Fruit fly (Drosophila melanogaster) whole organism, prepupa: ENCODE results near the gene CG11668.

Source experiments
- Blimp-1 ChIP-seq: fragments of 200-800 bp; sonication (Bioruptor generic); optimal IDR thresholded peaks from 3 replicates; lab custom pipeline; 2017; ENCODE audit warnings: missing biosample characterization, missing genetic modification characterization, mild to moderate bottlenecking, moderate library complexity, missing genetic modification reagents
- CG10631 ChIP-seq: fragments of 200-800 bp; sonication (Bioruptor generic); optimal IDR thresholded peaks from 2 replicates; lab custom pipeline; 2016; ENCODE audit warnings: missing biosample characterization, missing genetic modification characterization
- CG10669 ChIP-seq: fragments of 200-800 bp; sonication (Bioruptor generic); optimal IDR thresholded peaks from 3 replicates; lab custom pipeline; 2018; ENCODE audit warnings: missing biosample characterization, mild to moderate bottlenecking, missing genetic modification characterization, moderate library complexity
- CG11294 ChIP-seq: fragments of 200-800 bp; sonication (Bioruptor generic); IDR thresholded peaks from 2 replicates; pipeline ENCODE4 v1.3.6; 2022; ENCODE audit warnings: missing biosample characterization, missing genetic modification characterization
- CG11902 ChIP-seq: fragments of 200-800 bp; sonication (Bioruptor generic); optimal IDR thresholded peaks from 3 replicates; lab custom pipeline; 2016; ENCODE audit warnings: missing biosample characterization, missing genetic modification characterization
- CG1621 ChIP-seq: fragments of 200-800 bp; sonication (Bioruptor generic); optimal IDR thresholded peaks from 3 replicates; lab custom pipeline; 2018; ENCODE audit warnings: missing biosample characterization, mild to moderate bottlenecking, missing genetic modification characterization
- CG16779 ChIP-seq: fragments of 200-800 bp; sonication (Bioruptor generic); optimal IDR thresholded peaks from 3 replicates; lab custom pipeline; 2017; ENCODE audit warnings: missing biosample characterization, mild to moderate bottlenecking, missing genetic modification characterization
- CG3032 ChIP-seq: fragments of 200-800 bp; optimal IDR thresholded peaks from 2 replicates; lab custom pipeline; 2019; ENCODE audit warnings: missing biosample characterization, mild to moderate bottlenecking, missing genetic modification characterization, moderate library complexity
- CG31627 ChIP-seq: fragments of 200-800 bp; sonication (Bioruptor generic); optimal IDR thresholded peaks from 3 replicates; lab custom pipeline; 2016; ENCODE audit warnings: missing biosample characterization, missing genetic modification characterization
- CG32006 ChIP-seq: fragments of 200-800 bp; sonication (Bioruptor generic); optimal IDR thresholded peaks from 3 replicates; lab custom pipeline; 2017; ENCODE audit warnings: missing biosample characterization, mild to moderate bottlenecking, missing genetic modification characterization
- CG34406 ChIP-seq: fragments of 200-800 bp; sonication (Bioruptor generic); optimal IDR thresholded peaks from 3 replicates; lab custom pipeline; 2016; ENCODE audit warnings: missing biosample characterization, missing genetic modification characterization
- CG4318 ChIP-seq: fragments of 200-800 bp; sonication (Bioruptor generic); optimal IDR thresholded peaks from 3 replicates; lab custom pipeline; 2017; ENCODE audit warnings: missing biosample characterization, mild to moderate bottlenecking, missing genetic modification characterization
- CG6163 ChIP-seq: fragments of 200-800 bp; sonication (Bioruptor generic); IDR thresholded peaks from 3 replicates; pipeline ENCODE4 v1.3.6; 2022; ENCODE audit warnings: missing biosample characterization, missing genetic modification characterization
- CG6808 ChIP-seq: fragments of 200-800 bp; sonication (Bioruptor generic); optimal IDR thresholded peaks from 3 replicates; lab custom pipeline; 2017; ENCODE audit warnings: missing biosample characterization, missing genetic modification characterization, mild to moderate bottlenecking, moderate library complexity, missing genetic modification reagents
- CG6854 ChIP-seq: fragments of 200-800 bp; sonication (Bioruptor generic); optimal IDR thresholded peaks from 2 replicates; lab custom pipeline; 2017; ENCODE audit warnings: missing biosample characterization, mild to moderate bottlenecking, missing genetic modification characterization
- CG8119 ChIP-seq: fragments of 200-800 bp; sonication (Bioruptor generic); IDR thresholded peaks from 3 replicates; pipeline ENCODE4 v1.3.6; 2022; ENCODE audit warnings: missing biosample characterization, missing genetic modification characterization
- CG8632 ChIP-seq: fragments of 200-800 bp; sonication (Bioruptor generic); optimal IDR thresholded peaks from 3 replicates; lab custom pipeline; 2016; ENCODE audit warnings: missing biosample characterization, missing genetic modification characterization
- CG9139 ChIP-seq: fragments of 200-800 bp; sonication (Bioruptor generic); optimal IDR thresholded peaks from 3 replicates; lab custom pipeline; 2017; ENCODE audit warnings: missing biosample characterization, mild to moderate bottlenecking, missing genetic modification characterization
- Eip78C ChIP-seq: fragments of 200-800 bp; sonication (Bioruptor generic); peaks from one replicate; lab custom pipeline; 2016; ENCODE audit warnings: missing biosample characterization, missing genetic modification characterization
- Ets21C ChIP-seq: fragments of 200-800 bp; sonication (Bioruptor generic); optimal IDR thresholded peaks from 3 replicates; lab custom pipeline; 2016; ENCODE audit warnings: missing biosample characterization, missing genetic modification characterization
- Ets96B ChIP-seq: fragments of 200-800 bp; optimal IDR thresholded peaks from 2 replicates; lab custom pipeline; 2019; ENCODE audit warnings: missing biosample characterization, mild to moderate bottlenecking, missing genetic modification characterization, moderate library complexity
- Hr38 ChIP-seq: sonication (Bioruptor generic); optimal IDR thresholded peaks from 2 replicates; lab custom pipeline; 2016; ENCODE audit warnings: missing biosample characterization, missing genetic modification characterization
- Hr39 ChIP-seq: fragments of 200-800 bp; sonication (Bioruptor generic); optimal IDR thresholded peaks from 2 replicates; lab custom pipeline; 2016; ENCODE audit warnings: missing biosample characterization, missing genetic modification characterization
- Lpt ChIP-seq: fragments of 200-800 bp; sonication (Bioruptor generic); optimal IDR thresholded peaks from 3 replicates; lab custom pipeline; 2016; ENCODE audit warnings: missing biosample characterization, missing genetic modification characterization
- Met ChIP-seq: fragments of 200-800 bp; sonication (Bioruptor generic); optimal IDR thresholded peaks from 3 replicates; lab custom pipeline; 2016; ENCODE audit warnings: missing biosample characterization, missing genetic modification characterization
- OdsH ChIP-seq: fragments of 200-800 bp; sonication (Bioruptor generic); optimal IDR thresholded peaks from 3 replicates; lab custom pipeline; 2016; ENCODE audit warnings: missing biosample characterization, missing genetic modification characterization
- Smox ChIP-seq: fragments of 200-800 bp; sonication (Bioruptor generic); optimal IDR thresholded peaks from 3 replicates; lab custom pipeline; 2016; ENCODE audit warnings: missing biosample characterization, missing genetic modification characterization
- Sox102F ChIP-seq: fragments of 200-800 bp; sonication (Bioruptor generic); optimal IDR thresholded peaks from 2 replicates; lab custom pipeline; 2016; ENCODE audit warnings: missing biosample characterization, mild to moderate bottlenecking, missing genetic modification characterization
- Sox14 ChIP-seq: fragments of 200-800 bp; sonication (Bioruptor generic); optimal IDR thresholded peaks from 3 replicates; lab custom pipeline; 2016; ENCODE audit warnings: missing biosample characterization, missing genetic modification characterization
- Sox15 ChIP-seq: fragments of 200-800 bp; sonication (Bioruptor generic); optimal IDR thresholded peaks from 3 replicates; lab custom pipeline; 2016; ENCODE audit warnings: missing biosample characterization, missing genetic modification characterization
- achi ChIP-seq: fragments of 200-800 bp; sonication (Bioruptor generic); optimal IDR thresholded peaks from 3 replicates; lab custom pipeline; 2016; ENCODE audit warnings: missing biosample characterization, missing genetic modification characterization
- acj6 ChIP-seq: fragments of 200-800 bp; sonication (Bioruptor generic); optimal IDR thresholded peaks from 3 replicates; lab custom pipeline; 2016; ENCODE audit warnings: missing biosample characterization, missing genetic modification characterization
- cyc ChIP-seq: fragments of 200-800 bp; sonication (Bioruptor generic); optimal IDR thresholded peaks from 3 replicates; lab custom pipeline; 2016; ENCODE audit warnings: missing biosample characterization, missing genetic modification characterization
- dac ChIP-seq: fragments of 200-800 bp; sonication (Bioruptor generic); optimal IDR thresholded peaks from 2 replicates; lab custom pipeline; 2017; ENCODE audit warnings: missing biosample characterization, mild to moderate bottlenecking, missing genetic modification characterization
- eg ChIP-seq: fragments of 200-800 bp; sonication (Bioruptor generic); IDR thresholded peaks from 3 replicates; pipeline ENCODE4 v1.3.6; 2022; ENCODE audit warnings: missing biosample characterization, missing genetic modification characterization
- fd59A ChIP-seq: fragments of 200-800 bp; sonication (Bioruptor generic); optimal IDR thresholded peaks from 2 replicates; lab custom pipeline; 2017; ENCODE audit warnings: missing biosample characterization, mild to moderate bottlenecking, missing genetic modification characterization, missing genetic modification reagents
- fd85E ChIP-seq: fragments of 200-800 bp; sonication (Bioruptor generic); optimal IDR thresholded peaks from 3 replicates; lab custom pipeline; 2016; ENCODE audit warnings: missing biosample characterization, missing genetic modification characterization
- fkh ChIP-seq: fragments of 200-800 bp; sonication (Bioruptor generic); optimal IDR thresholded peaks from 3 replicates; lab custom pipeline; 2017; ENCODE audit warnings: missing biosample characterization, mild to moderate bottlenecking, missing genetic modification characterization, moderate library complexity
- lz ChIP-seq: fragments of 200-800 bp; sonication (Bioruptor generic); optimal IDR thresholded peaks from 3 replicates; lab custom pipeline; 2016; ENCODE audit warnings: missing biosample characterization, missing genetic modification characterization
- net ChIP-seq: fragments of 200-800 bp; sonication (Bioruptor generic); optimal IDR thresholded peaks from 3 replicates; lab custom pipeline; 2016; ENCODE audit warnings: missing biosample characterization, missing genetic modification characterization
- pdm3 ChIP-seq: fragments of 200-800 bp; sonication (Bioruptor generic); optimal IDR thresholded peaks from 3 replicates; lab custom pipeline; 2016; ENCODE audit warnings: missing biosample characterization, missing genetic modification characterization
- spab ChIP-seq: fragments of 200-800 bp; sonication (Bioruptor generic); optimal IDR thresholded peaks from 2 replicates; lab custom pipeline; 2017; ENCODE audit warnings: missing biosample characterization, mild to moderate bottlenecking, missing genetic modification characterization, missing genetic modification reagents
- svp ChIP-seq: fragments of 200-800 bp; sonication (Bioruptor generic); peaks from one replicate; lab custom pipeline; 2016; ENCODE audit warnings: missing biosample characterization, missing genetic modification characterization
- topi ChIP-seq: fragments of 200-800 bp; sonication (Bioruptor generic); optimal IDR thresholded peaks from 3 replicates; lab custom pipeline; 2016; ENCODE audit warnings: missing biosample characterization, missing genetic modification characterization
- vri ChIP-seq: fragments of 200-800 bp; sonication (Bioruptor generic); optimal IDR thresholded peaks from 3 replicates; lab custom pipeline; 2016; ENCODE audit warnings: missing biosample characterization, mild to moderate bottlenecking, missing genetic modification characterization

CG11668 gene

DNA sequence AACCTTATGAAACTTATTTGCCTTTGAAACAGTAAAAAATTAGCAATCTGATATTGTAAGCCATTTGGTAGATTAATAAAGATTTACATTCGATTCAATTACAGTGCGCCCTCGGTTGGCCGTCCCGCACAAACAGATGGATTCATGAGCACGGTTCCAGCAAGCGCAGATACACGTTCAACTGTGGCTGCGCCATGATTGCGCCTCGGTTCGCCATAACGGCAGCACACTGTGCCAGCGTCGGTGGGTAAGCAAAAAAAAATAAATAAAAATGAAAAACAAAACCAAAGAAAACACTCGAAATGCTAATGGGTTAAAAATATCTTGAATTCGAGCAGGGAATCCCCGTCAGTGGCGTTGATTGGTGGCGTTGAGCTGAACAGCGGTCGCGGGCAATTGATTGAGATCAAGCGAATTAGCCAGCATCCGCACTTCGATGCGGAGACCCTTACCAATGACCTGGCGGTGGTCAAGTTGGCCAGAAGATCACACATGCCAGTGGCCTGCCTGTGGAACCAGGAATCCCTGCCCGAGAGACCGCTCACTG lies 935 bp downstream of the CG11668 start:
- TF ChIP-seq dac (no peak), fd85E (GFP tag; lab: Kevin White, UChicago) (no peak), CG6808 (GFP tag; lab: Kevin White, UChicago) (peak; percentile 16), Lpt (GFP tag; lab: Kevin White, UChicago) (no peak), CG34406 (GFP tag; lab: Kevin White, UChicago) (peak; percentile 36), eg (GFP tag; lab: Robert Waterston, UW) (peak; percentile 57; the same call in 2 of the 3 replicates), Ets96B (tag; lab: Kevin White, UChicago) (no peak), acj6 (GFP tag; lab: Kevin White, UChicago) (no peak), OdsH (GFP tag; lab: Kevin White, UChicago) (no peak), Sox102F (GFP tag; lab: Kevin White, UChicago) (peak; percentile 8), CG8632 (peak; percentile 27), lz (GFP tag; lab: Kevin White, UChicago) (peak; percentile 24), CG10669 (GFP tag; lab: Kevin White, UChicago) (no peak), CG3032 (tag; lab: Kevin White, UChicago) (no peak), Smox (peak; percentile 22), CG16779 (tag; lab: Kevin White, UChicago) (no peak), CG10631 (GFP tag; lab: Kevin White, UChicago) (no peak), fd59A (GFP tag; lab: Kevin White, UChicago) (no peak), CG32006 (no peak), Hr39 (peak; percentile 51), CG31627 (GFP tag; lab: Kevin White, UChicago) (peak; percentile 43), CG8119 (GFP tag; lab: Robert Waterston, UW) (0 out of 3 replicates have a peak, but pooled peaks have one; percentile 32), topi (peak; percentile 30), spab (GFP tag; lab: Kevin White, UChicago) (peak; percentile 9), Hr38 (no peak), svp (peak; percentile 64), achi (GFP tag; lab: Kevin White, UChicago) (peak; percentile 17), Sox15 (GFP tag; lab: Kevin White, UChicago) (no peak), Blimp-1 (GFP tag; lab: Kevin White, UChicago) (no peak), CG11902 (GFP tag; lab: Kevin White, UChicago) (no peak), Sox14 (GFP tag; lab: Kevin White, UChicago) (peak; percentile 24), cyc (GFP tag; lab: Kevin White, UChicago) (peak; percentile 17), net (GFP tag; lab: Kevin White, UChicago) (peak; percentile 8), pdm3 (GFP tag; lab: Kevin White, UChicago) (peak; percentile 12), Met (GFP tag; lab: Kevin White, UChicago) (peak; percentile 51), Ets21C (GFP tag; lab: Kevin White, UChicago) (no peak), CG6854 (GFP tag; lab: Kevin White, UChicago) (no peak), CG11294 (GFP tag; lab: Robert Waterston, UW) (no peak), CG6163 (GFP tag; lab: Robert Waterston, UW) (peak; percentile 54; the same call in 2 of the 3 replicates), vri (GFP tag; lab: Kevin White, UChicago) (no peak), Eip78C (GFP tag; lab: Kevin White, UChicago) (peak; percentile 57)

DNA sequence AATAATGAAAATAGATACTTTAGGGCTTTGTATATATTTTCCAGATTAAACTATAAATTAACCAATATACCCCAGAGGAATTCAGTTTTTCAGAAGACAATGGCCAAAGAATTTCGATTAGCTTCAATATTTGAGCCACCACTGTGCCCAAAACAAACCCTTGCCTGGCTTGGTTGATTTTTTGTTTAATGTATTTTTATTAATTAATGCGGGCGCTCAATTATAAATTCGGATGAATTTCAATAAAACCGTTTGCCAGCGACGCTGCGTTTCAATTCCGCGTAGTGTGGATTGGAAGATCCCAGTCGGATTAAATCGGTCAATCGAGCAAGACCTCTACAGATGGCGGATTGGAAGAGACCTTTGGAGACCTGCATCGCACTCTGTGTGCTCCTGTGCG lies 3.6 kb downstream of the CG11668 start, which contains the start of gene CG11670:
CG11670 (plus strand) TSS at position 301 of the 400 bp plus-strand sequence.
- TF ChIP-seq cyc (GFP tag; lab: Kevin White, UChicago) (no peak), acj6 (GFP tag; lab: Kevin White, UChicago) (no peak), fkh (GFP tag; lab: Kevin White, UChicago) (no peak), CG1621 (no peak), fd59A (GFP tag; lab: Kevin White, UChicago) (no peak), CG4318 (GFP tag; lab: Kevin White, UChicago) (no peak), topi (no peak), CG9139 (GFP tag; lab: Kevin White, UChicago) (no peak), spab (GFP tag; lab: Kevin White, UChicago) (no peak), CG11902 (GFP tag; lab: Kevin White, UChicago) (no peak), CG31627 (GFP tag; lab: Kevin White, UChicago) (no peak), CG32006 (no peak)
